Worm (Caenorhabditis elegans) whole organism, L4 larva: Measurements from ENCODE around the gene F28H7.2.
A peak's percentile ranks its signal among the peaks of the same experiment; 100 is the strongest.

Experiments used
- F10B5.3 ChIP-seq: sonication (generic microtip); optimal IDR thresholded peaks from 2 replicates; lab custom pipeline; 2016; ENCODE audit warnings: mild to moderate bottlenecking, missing genetic modification characterization, missing compliant biosample characterization
- F26F4.8 ChIP-seq: fragments of 200-800 bp; sonication (Bioruptor generic); conservative IDR thresholded peaks from 2 replicates; pipeline ENCODE4 v1.3.6; 2022; ENCODE audit warnings: missing genetic modification characterization, missing compliant biosample characterization
- R02D3.7 ChIP-seq: fragments of 150-350 bp; sonication (generic microtip); optimal IDR thresholded peaks from 3 replicates; lab custom pipeline; 2014; ENCODE audit warnings: missing biosample characterization, missing genetic modification characterization
- ZK337.2 ChIP-seq: fragments of 200-800 bp; sonication (Bioruptor generic); IDR thresholded peaks from 2 replicates; pipeline ENCODE4 v1.3.6; 2022; ENCODE audit warnings: missing genetic modification reagents, missing genetic modification characterization, missing compliant biosample characterization
- ama-1 ChIP-seq: fragments of 150-350 bp; optimal IDR thresholded peaks from 2 replicates; lab custom pipeline; 2014; ENCODE audit warnings: inconsistent platforms, mixed read lengths
- arid-1 ChIP-seq: fragments of 200-800 bp; sonication (Bioruptor generic); conservative IDR thresholded peaks from 2 replicates; pipeline ENCODE4 v1.3.6; 2022; ENCODE audit warnings: missing genetic modification reagents, missing genetic modification characterization, missing compliant biosample characterization
- ceh-20 ChIP-seq: fragments of 200-800 bp; sonication (Bioruptor generic); IDR thresholded peaks from 2 replicates; pipeline ENCODE4 v1.3.6; 2022; ENCODE audit warnings: missing genetic modification reagents, missing genetic modification characterization, missing compliant biosample characterization
- ceh-28 ChIP-seq: fragments of 150-350 bp; optimal IDR thresholded peaks from 2 replicates; lab custom pipeline; 2014; ENCODE audit warnings: missing biosample characterization, missing genetic modification reagents, missing genetic modification characterization
- ceh-32 ChIP-seq: sonication (generic microtip); optimal IDR thresholded peaks from 2 replicates; lab custom pipeline; 2016; ENCODE audit warnings: mild to moderate bottlenecking, missing genetic modification characterization, missing compliant biosample characterization; ENCODE audit not compliant: poor library complexity
- ces-1 ChIP-seq: fragments of 150-350 bp; sonication (generic microtip); optimal IDR thresholded peaks from 4 replicates; lab custom pipeline; 2014; ENCODE audit warnings: missing biosample characterization, missing genetic modification reagents, missing genetic modification characterization
- ctbp-1 ChIP-seq: fragments of 200-800 bp; sonication (Bioruptor generic); IDR thresholded peaks from 2 replicates; pipeline ENCODE4 v1.3.6; 2022; ENCODE audit warnings: missing genetic modification reagents, missing genetic modification characterization, missing compliant biosample characterization
- daf-12 ChIP-seq: fragments of 150-350 bp; optimal IDR thresholded peaks from 2 replicates; lab custom pipeline; 2014; ENCODE audit warnings: missing biosample characterization, missing genetic modification reagents, missing genetic modification characterization
- daf-19 ChIP-seq: fragments of 200-800 bp; sonication (Bioruptor generic); conservative IDR thresholded peaks from 2 replicates; pipeline ENCODE4 v1.3.6; 2022; ENCODE audit warnings: missing genetic modification characterization, missing compliant biosample characterization
- daf-8 ChIP-seq: fragments of 200-800 bp; sonication (Bioruptor generic); IDR thresholded peaks from 2 replicates; pipeline ENCODE4 v1.3.6; 2022; ENCODE audit warnings: missing genetic modification characterization, missing compliant biosample characterization
- dpl-1 ChIP-seq: fragments of 150-350 bp; optimal IDR thresholded peaks from 2 replicates; lab custom pipeline; 2014; ENCODE audit warnings: missing biosample characterization, missing genetic modification reagents, missing genetic modification characterization
- dve-1 ChIP-seq: sonication (generic microtip); optimal IDR thresholded peaks from 2 replicates; lab custom pipeline; 2017; ENCODE audit warnings: antibody characterized with exemption, mild to moderate bottlenecking, missing genetic modification characterization, missing compliant biosample characterization; ENCODE audit not compliant: insufficient read depth
- fos-1 ChIP-seq: fragments of 150-350 bp; optimal IDR thresholded peaks from 2 replicates; lab custom pipeline; 2014; ENCODE audit warnings: missing biosample characterization, missing genetic modification characterization
- hlh-30 ChIP-seq: sonication (generic microtip); optimal IDR thresholded peaks from 2 replicates; lab custom pipeline; 2017; ENCODE audit warnings: antibody characterized with exemption, mild to moderate bottlenecking, missing genetic modification characterization, missing compliant biosample characterization; ENCODE audit not compliant: insufficient read depth
- lim-7 ChIP-seq: fragments of 200-800 bp; sonication (Bioruptor generic); IDR thresholded peaks from 2 replicates; pipeline ENCODE4 v1.3.6; 2022; ENCODE audit warnings: missing genetic modification characterization, missing compliant biosample characterization
- lin-1 ChIP-seq: fragments of 200-800 bp; sonication (Bioruptor generic); IDR thresholded peaks from 2 replicates; pipeline ENCODE4 v1.3.6; 2022; ENCODE audit warnings: missing genetic modification reagents, missing genetic modification characterization, missing compliant biosample characterization
- lin-13 ChIP-seq: fragments of 150-350 bp; optimal IDR thresholded peaks from 2 replicates; lab custom pipeline; 2014; ENCODE audit warnings: missing biosample characterization, missing genetic modification reagents, missing genetic modification characterization
- madf-5 ChIP-seq, 2 experiments: fragments of 200-800 bp; sonication (Bioruptor generic); IDR thresholded peaks; 2 replicates each; pipeline ENCODE4 v1.3.6; 2022; ENCODE audit warnings: missing compliant biosample characterization in 2 of 2, missing genetic modification characterization in 2 of 2
- mdl-1 ChIP-seq, 2 experiments: fragments of 150-350 bp in 1 of 2; sonication (generic microtip) in 1 of 2; optimal IDR thresholded peaks; 2 replicates each; lab custom pipeline; 2014 to 2017; ENCODE audit warnings: missing biosample characterization in 2 of 2, missing genetic modification characterization in 2 of 2
- mdt-29 ChIP-seq: fragments of 200-800 bp; sonication (Bioruptor generic); IDR thresholded peaks from 2 replicates; pipeline ENCODE4 v1.3.6; 2022; ENCODE audit warnings: missing genetic modification reagents, missing genetic modification characterization, missing compliant biosample characterization
- mes-2 ChIP-seq: sonication (generic microtip); optimal IDR thresholded peaks from 2 replicates; lab custom pipeline; 2016; ENCODE audit warnings: missing genotype, mild to moderate bottlenecking, missing genetic modification characterization, missing compliant biosample characterization; ENCODE audit not compliant: poor library complexity, severe bottlenecking
- nhr-10 ChIP-seq: fragments of 150-350 bp; optimal IDR thresholded peaks from 2 replicates; lab custom pipeline; 2014; ENCODE audit warnings: missing biosample characterization, missing genetic modification characterization
- nhr-11 ChIP-seq: fragments of 150-350 bp; optimal IDR thresholded peaks from 2 replicates; lab custom pipeline; 2014; ENCODE audit warnings: missing biosample characterization, missing genetic modification characterization
- nhr-111 ChIP-seq: fragments of 200-800 bp; sonication (Bioruptor generic); optimal IDR thresholded peaks from 2 replicates; lab custom pipeline; 2018; ENCODE audit warnings: mild to moderate bottlenecking, missing genetic modification characterization, missing compliant biosample characterization
- nhr-237 ChIP-seq: sonication (generic microtip); optimal IDR thresholded peaks from 2 replicates; lab custom pipeline; 2017; ENCODE audit warnings: missing biosample characterization, missing genetic modification characterization
- nhr-25 ChIP-seq: sonication (generic microtip); optimal IDR thresholded peaks from 2 replicates; lab custom pipeline; 2017; ENCODE audit warnings: missing genetic modification characterization, mild to moderate bottlenecking, missing compliant biosample characterization, antibody characterized with exemption, moderate library complexity, borderline replicate concordance; ENCODE audit not compliant: insufficient read depth
- nhr-28 ChIP-seq: fragments of 150-350 bp; optimal IDR thresholded peaks from 2 replicates; lab custom pipeline; 2014; ENCODE audit warnings: missing biosample characterization, missing genetic modification characterization
- nhr-41 ChIP-seq: fragments of 200-800 bp; sonication (Bioruptor generic); IDR thresholded peaks from 2 replicates; pipeline ENCODE4 v1.3.6; 2022; ENCODE audit warnings: missing genetic modification reagents, missing genetic modification characterization, missing compliant biosample characterization
- nhr-42 ChIP-seq: fragments of 200-800 bp; sonication (Bioruptor generic); IDR thresholded peaks from 2 replicates; pipeline ENCODE4 v1.3.6; 2022; ENCODE audit warnings: missing genetic modification characterization, missing compliant biosample characterization
- nhr-48 ChIP-seq: sonication (generic microtip); optimal IDR thresholded peaks from 2 replicates; lab custom pipeline; 2016; ENCODE audit warnings: mild to moderate bottlenecking, missing genetic modification characterization, missing compliant biosample characterization
- nhr-6 ChIP-seq: fragments of 150-350 bp; optimal IDR thresholded peaks from 2 replicates; lab custom pipeline; 2014; ENCODE audit warnings: missing biosample characterization, missing genetic modification characterization
- nhr-76 ChIP-seq: fragments of 150-350 bp; optimal IDR thresholded peaks from 2 replicates; lab custom pipeline; 2014; ENCODE audit warnings: missing biosample characterization, missing genetic modification characterization
- pha-4 ChIP-seq, 2 experiments: fragments of 150-350 bp in 1 of 2; fragments of 200-800 bp in 1 of 2; sonication (Bioruptor generic) in 1 of 2; IDR thresholded peaks in 1 of 2; optimal IDR thresholded peaks in 1 of 2; 2 replicates each; pipeline versions ENCODE4 v1.3.6 to Lab custom; 2014 to 2022; ENCODE audit warnings: missing genetic modification characterization in 2 of 2, missing genetic modification reagents in 2 of 2, missing biosample characterization in 1 of 2, missing compliant biosample characterization in 1 of 2
- php-3 ChIP-seq: fragments of 200-800 bp; sonication (Bioruptor generic); IDR thresholded peaks from 2 replicates; pipeline ENCODE4 v1.3.6; 2022; ENCODE audit warnings: missing genetic modification reagents, missing genetic modification characterization, missing compliant biosample characterization
- rbr-2 ChIP-seq: sonication (generic microtip); optimal IDR thresholded peaks from 2 replicates; lab custom pipeline; 2016; ENCODE audit warnings: missing genotype, missing genetic modification characterization, missing compliant biosample characterization
- saeg-2 ChIP-seq: fragments of 200-800 bp; sonication (Bioruptor generic); IDR thresholded peaks from 2 replicates; pipeline ENCODE4 v1.3.6; 2022; ENCODE audit warnings: missing genetic modification reagents, missing genetic modification characterization, missing compliant biosample characterization
- snpc-1.2 ChIP-seq: fragments of 200-800 bp; sonication (Bioruptor generic); IDR thresholded peaks from 2 replicates; pipeline ENCODE4 v1.3.6; 2022; ENCODE audit warnings: missing genetic modification reagents, missing genetic modification characterization, missing compliant biosample characterization
- tag-97 ChIP-seq: fragments of 200-800 bp; sonication (Bioruptor generic); IDR thresholded peaks from 2 replicates; pipeline ENCODE4 v1.3.6; 2022; ENCODE audit warnings: missing genetic modification characterization, missing compliant biosample characterization
- tra-1 ChIP-seq: fragments of 200-800 bp; sonication (Bioruptor generic); IDR thresholded peaks from 2 replicates; pipeline ENCODE4 v1.3.6; 2022; ENCODE audit warnings: missing genetic modification reagents, missing genetic modification characterization, missing compliant biosample characterization
- unc-62 ChIP-seq, 3 experiments: fragments of 150-350 bp in 1 of 3; sonication (generic microtip); optimal IDR thresholded peaks in 2 of 3; peaks in 1 of 3; 1 replicate in 1 of 3; 2 replicates in 2 of 3; lab custom pipeline; 2014 to 2017; ENCODE audit warnings: missing biosample characterization in 3 of 3, missing genetic modification characterization in 3 of 3, missing genetic modification reagents in 3 of 3, missing genotype in 1 of 3
- vab-7 ChIP-seq: fragments of 200-800 bp; sonication (Bioruptor generic); IDR thresholded peaks from 2 replicates; pipeline ENCODE4 v1.3.6; 2022; ENCODE audit warnings: missing genetic modification reagents, missing genetic modification characterization, missing compliant biosample characterization
- zfp-2 ChIP-seq: sonication (generic microtip); optimal IDR thresholded peaks from 2 replicates; lab custom pipeline; 2016; ENCODE audit warnings: mild to moderate bottlenecking, missing genetic modification characterization, missing compliant biosample characterization
- zip-11 ChIP-seq: fragments of 200-800 bp; sonication (Bioruptor generic); IDR thresholded peaks from 2 replicates; pipeline ENCODE4 v1.3.6; 2022; ENCODE audit warnings: missing genetic modification characterization, missing compliant biosample characterization

F28H7.2 gene

ce11 chrV:10715158-10716152, 32.2 kb upstream of the F28H7.2 start (continued):
- TF ChIP-seq F10B5.3 (tag; lab: Kevin White, UChicago) (no peak), ZK337.2 (GFP tag; lab: Robert Waterston, UW) (peak; percentile 66), mdl-1 (tag; optimal IDR thresholded peaks at IDR 0.05; lab: Kevin White, UChicago) (peak; percentile 97 to 98), tra-1 (GFP tag; lab: Robert Waterston, UW) (peak; percentile 95), ces-1 (GFP tag; lab: Kevin White, UChicago) (no peak), nhr-48 (tag; lab: Kevin White, UChicago) (peak; percentile 96), dpl-1 (GFP tag; lab: Kevin White, UChicago) (peak; percentile 63), ceh-32 (tag; lab: Kevin White, UChicago) (peak; percentile 71), saeg-2 (GFP tag; lab: Robert Waterston, UW) (peak; percentile 92), nhr-6 (tag; lab: Kevin White, UChicago) (no peak), fos-1 (tag; lab: Kevin White, UChicago) (no peak), nhr-28 (tag; lab: Kevin White, UChicago) (peak; percentile 32), ceh-28 (tag; lab: Kevin White, UChicago) (no peak), nhr-42 (peak; percentile 82), hlh-30 (tag; lab: Kevin White, UChicago) (peak; percentile 98), nhr-111 (no peak), madf-5 (GFP tag; IDR thresholded peaks at IDR 0.05; lab: Robert Waterston, UW) (no peak), lim-7 (GFP tag; lab: Robert Waterston, UW) (0 out of 2 replicates have a peak, but pooled peaks have one; percentile 36), ctbp-1 (GFP tag; lab: Robert Waterston, UW) (peak; percentile 99), zip-11 (GFP tag; lab: Robert Waterston, UW) (no peak), lin-1 (GFP tag; lab: Robert Waterston, UW) (peak; percentile 87), lin-13 (GFP tag; lab: Kevin White, UChicago) (peak; percentile 46), daf-19 (peak; percentile 66; the same call in 1 of the 2 replicates), php-3 (GFP tag; lab: Robert Waterston, UW) (peak; percentile 76), F26F4.8 (no peak), nhr-10 (tag; lab: Kevin White, UChicago) (peak; percentile 27), nhr-11 (tag; lab: Kevin White, UChicago) (peak; percentile 90), pha-4 (GFP tag; IDR thresholded peaks at IDR 0.05; lab: Robert Waterston, UW) (peak; percentile 92), pha-4 (tag; optimal IDR thresholded peaks at IDR 0.05; lab: Kevin White, UChicago) (no peak), mes-2 (tag; lab: Kevin White, UChicago) (peak; percentile 44), ceh-20 (GFP tag; lab: Robert Waterston, UW) (peak; percentile 99), mdt-29 (peak; percentile 69), snpc-1.2 (no peak), daf-12 (tag; lab: Kevin White, UChicago) (no peak), rbr-2 (tag; lab: Kevin White, UChicago) (peak; percentile 79), nhr-237 (no peak), dve-1 (peak; percentile 91), arid-1 (GFP tag; lab: Robert Waterston, UW) (peak; percentile 75), R02D3.7 (tag; lab: Kevin White, UChicago) (no peak), vab-7 (peak; percentile 90), tag-97 (GFP tag; lab: Robert Waterston, UW) (no peak), nhr-76 (tag; lab: Kevin White, UChicago) (no peak), daf-8 (GFP tag; lab: Robert Waterston, UW) (no peak), zfp-2 (tag; lab: Kevin White, UChicago) (peak; percentile 46), nhr-41 (GFP tag; lab: Robert Waterston, UW) (peak; percentile 85), nhr-25 (tag; lab: Kevin White, UChicago) (peak; percentile 59), unc-62 (GFP tag; optimal IDR thresholded peaks at IDR 0.05 in 1 of 2; lab: Kevin White, UChicago) (peak in 1 of 2 experiments; percentile 100), unc-62 (tag; optimal IDR thresholded peaks at IDR 0.05; lab: Kevin White, UChicago) (no peak), ama-1 (lab: Kevin White, UChicago) (no peak)
